Worm (Caenorhabditis elegans): Measurements from ENCODE around the gene mec-12.

- TF ChIP-seq pag-3 (tag; optimal IDR thresholded peaks at IDR 0.05; ENCODE audit: borderline replicate concordance, insufficient read depth) (no peak), zip-4 (GFP tag; optimal IDR thresholded peaks at IDR 0.05) (no peak), vab-15 (tag; optimal IDR thresholded peaks at IDR 0.05) (no peak), alr-1 (tag; optimal IDR thresholded peaks at IDR 0.05; ENCODE audit: borderline replicate concordance) (no peak)
Measured at ce11 chrIII:3100124-3100523, 38.9 kb downstream of the mec-12 start.

All from whole organism, L1 larva.